Worm (Caenorhabditis elegans) whole organism, L3 larva: Measurements from ENCODE around the gene gcy-21.

Source experiments
- ceh-16 ChIP-seq: sonication (generic microtip); optimal IDR thresholded peaks from 2 replicates; lab custom pipeline; 2017; ENCODE audit warnings: missing biosample characterization, missing genetic modification characterization
- elt-1 ChIP-seq: fragments of 150-350 bp; optimal IDR thresholded peaks from 2 replicates; lab custom pipeline; 2014; ENCODE audit warnings: missing biosample characterization, missing genetic modification characterization
- fkh-10 ChIP-seq: sonication (generic microtip); optimal IDR thresholded peaks from 2 replicates; lab custom pipeline; 2017; ENCODE audit warnings: missing biosample characterization, missing genetic modification reagents, missing genetic modification characterization
- hmg-11 ChIP-seq: sonication (generic microtip); optimal IDR thresholded peaks from 2 replicates; lab custom pipeline; 2016; ENCODE audit warnings: missing genetic modification characterization, missing compliant biosample characterization
- pqm-1 ChIP-seq: fragments of 150-350 bp; optimal IDR thresholded peaks from 2 replicates; lab custom pipeline; 2017; ENCODE audit warnings: missing biosample characterization, missing genetic modification characterization, inconsistent platforms
- unc-39 ChIP-seq: sonication (generic microtip); optimal IDR thresholded peaks from 4 replicates; lab custom pipeline; 2017; ENCODE audit warnings: missing biosample characterization, missing genetic modification characterization
- ztf-4 ChIP-seq: fragments of 150-350 bp; optimal IDR thresholded peaks from 2 replicates; lab custom pipeline; 2014; ENCODE audit warnings: missing biosample characterization, missing genetic modification characterization

DNA sequence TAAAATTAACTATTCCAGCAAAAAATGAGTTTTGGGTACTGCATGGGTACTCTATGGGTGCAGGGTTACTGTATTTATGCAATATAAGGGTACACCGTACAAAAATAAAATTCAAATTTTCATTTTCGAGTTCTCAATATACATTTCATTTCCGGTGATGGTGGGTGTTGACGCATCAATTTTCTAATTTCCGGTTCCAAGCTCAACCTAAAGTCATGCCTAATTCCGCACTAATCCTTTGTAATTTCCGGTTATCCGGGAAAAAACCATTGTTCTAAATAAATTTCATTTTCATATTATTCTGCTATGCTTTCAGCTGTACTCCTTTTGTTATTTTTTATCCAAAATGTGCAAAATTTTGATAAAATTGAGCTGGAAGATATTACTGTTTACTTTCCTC, at the start of gene gcy-21:
- TF ChIP-seq fkh-10 (no peak), elt-1 (tag; lab: Kevin White, UChicago) (no peak), unc-39 (tag; lab: Kevin White, UChicago) (no peak), pqm-1 (tag; lab: Kevin White, UChicago) (no peak), ceh-16 (tag; lab: Kevin White, UChicago) (no peak), ztf-4 (tag; lab: Kevin White, UChicago) (no peak), hmg-11 (tag; lab: Kevin White, UChicago) (no peak)
